Worm (Caenorhabditis elegans): Measurements from ENCODE around the gene srh-190.

DNA sequence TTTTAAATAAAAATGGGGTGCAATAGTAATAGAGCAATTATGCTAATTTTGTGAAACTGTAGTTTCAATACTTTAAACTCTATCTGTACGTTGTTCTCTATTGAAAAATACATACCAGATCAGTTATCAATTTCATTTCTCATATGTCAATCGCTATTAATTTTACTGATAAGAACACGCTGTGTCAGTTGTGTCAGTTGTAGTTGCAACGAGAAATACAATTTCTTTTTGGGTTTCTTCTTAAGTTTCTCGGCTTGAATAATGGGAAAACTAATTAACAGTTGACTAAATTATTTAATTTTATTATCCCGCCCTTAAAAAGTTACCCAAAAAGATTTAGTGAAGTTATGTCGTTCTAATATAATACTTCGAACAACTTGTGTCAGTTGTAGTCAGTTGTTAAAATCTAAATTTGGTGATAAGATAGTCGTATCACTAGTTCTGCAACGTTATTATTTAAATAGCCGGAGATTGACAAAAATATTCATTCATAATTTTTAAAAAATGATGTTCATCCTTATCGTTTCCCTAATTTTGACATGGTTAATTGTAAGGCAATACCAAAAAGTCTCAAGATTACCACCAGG is 33.1 kb downstream of the srh-190 start, which contains the start of gene cyp-35A5:
- TF ChIP-seq unc-62 (GFP tag; optimal IDR thresholded peaks at IDR 0.05 in 1 of 2) (no peak), unc-62 (tag; optimal IDR thresholded peaks at IDR 0.05) (no peak), nhr-11 (tag; optimal IDR thresholded peaks at IDR 0.05) (no peak), jun-1 (tag; optimal IDR thresholded peaks at IDR 0.05) (no peak), egl-43 (GFP tag; IDR thresholded peaks at IDR 0.05) (no peak), ZK546.5 (tag; optimal IDR thresholded peaks at IDR 0.05) (no peak), nhr-10 (tag; optimal IDR thresholded peaks at IDR 0.05) (no peak), F49E8.2 (tag; optimal IDR thresholded peaks at IDR 0.05; ENCODE audit: borderline replicate concordance) (no peak), pha-4 (GFP tag; IDR thresholded peaks at IDR 0.05) (no peak), pha-4 (tag; optimal IDR thresholded peaks at IDR 0.05) (no peak), zfp-3 (GFP tag; conservative IDR thresholded peaks at IDR 0.05) (no peak), dpl-1 (GFP tag; optimal IDR thresholded peaks at IDR 0.05) (no peak), nhr-77 (tag; optimal IDR thresholded peaks at IDR 0.05) (no peak), lim-7 (GFP tag; IDR thresholded peaks at IDR 0.05) (no peak), ces-1 (GFP tag; optimal IDR thresholded peaks at IDR 0.05) (no peak), sdz-12 (GFP tag; optimal IDR thresholded peaks at IDR 0.05) (no peak)

Data from whole organism, L4 larva.